Fruit fly (Drosophila melanogaster) whole organism, adult: ENCODE results near the gene mib1.

Experiments used
- CG12768 ChIP-seq: fragments of 200-800 bp; sonication (Bioruptor generic); optimal IDR thresholded peaks from 2 replicates; lab custom pipeline; 2017; ENCODE audit warnings: missing biosample characterization, missing genetic modification characterization, mild to moderate bottlenecking, moderate library complexity, missing genetic modification reagents
- CG33017 ChIP-seq: fragments of 200-800 bp; sonication (Bioruptor generic); optimal IDR thresholded peaks from 2 replicates; lab custom pipeline; 2018; ENCODE audit warnings: missing biosample characterization, mild to moderate bottlenecking, missing genetic modification characterization, moderate library complexity
- CG5204 ChIP-seq: fragments of 200-800 bp; sonication (Bioruptor generic); optimal IDR thresholded peaks from 2 replicates; lab custom pipeline; 2016; ENCODE audit warnings: missing biosample characterization, missing genetic modification characterization
- Crg-1 ChIP-seq: fragments of 200-800 bp; sonication (Bioruptor generic); optimal IDR thresholded peaks from 2 replicates; lab custom pipeline; 2016; ENCODE audit warnings: missing biosample characterization, missing genetic modification characterization
- Hr96 ChIP-seq: fragments of 200-800 bp; sonication (Bioruptor generic); optimal IDR thresholded peaks from 2 replicates; lab custom pipeline; 2016; ENCODE audit warnings: missing biosample characterization, missing genetic modification characterization
- cic ChIP-seq: fragments of 200-800 bp; sonication (Bioruptor generic); optimal IDR thresholded peaks from 2 replicates; lab custom pipeline; 2017; ENCODE audit warnings: missing biosample characterization, mild to moderate bottlenecking, missing genetic modification characterization, moderate library complexity
- kay ChIP-seq: fragments of 200-800 bp; sonication (Bioruptor generic); peaks from one replicate; lab custom pipeline; 2016; ENCODE audit warnings: missing biosample characterization, missing genetic modification characterization, borderline replicate concordance
- ovo ChIP-seq: fragments of 200-800 bp; sonication (Bioruptor generic); optimal IDR thresholded peaks from 2 replicates; lab custom pipeline; 2016; ENCODE audit warnings: missing biosample characterization, missing genetic modification characterization

- peak; percentile 30 for TF ChIP-seq Crg-1 (GFP tag; lab: Kevin White, UChicago)
- TF ChIP-seq Hr96, result peak; percentile 66
- peak; percentile 97 for TF ChIP-seq CG33017
- peak; percentile 88 for TF ChIP-seq CG5204 (GFP tag; lab: Kevin White, UChicago)
- TF ChIP-seq kay, result peak; percentile 91
- TF ChIP-seq cic (GFP tag; lab: Kevin White, UChicago), result no peak
- peak; percentile 54 for TF ChIP-seq ovo (GFP tag; lab: Kevin White, UChicago)
- peak; percentile 89 for TF ChIP-seq CG12768
Measured at dm6 chr3L:16045831-16046336, 34.3 kb upstream of the mib1 start.
